Fruit fly (Drosophila melanogaster): Measurements from ENCODE around the gene IPIP.

DNA sequence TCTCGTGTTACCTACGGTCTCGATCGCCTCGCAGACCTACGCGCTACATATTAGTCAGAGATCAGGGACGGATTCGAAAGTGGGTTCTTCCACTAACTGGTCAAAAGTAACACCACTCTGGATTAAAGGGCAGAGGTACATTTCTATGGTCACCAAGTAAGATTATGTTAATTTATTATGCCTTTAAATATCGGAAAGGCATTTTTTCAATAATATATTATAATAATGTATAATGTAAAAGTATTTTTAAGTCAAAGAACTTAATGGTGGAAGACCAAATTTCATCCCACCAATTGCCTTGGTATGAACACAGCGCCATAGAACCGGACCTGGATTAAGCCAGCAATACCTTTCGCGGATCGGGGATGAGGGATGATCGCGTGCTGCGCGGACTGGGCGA is 25.0 kb upstream of the IPIP start:
- TF ChIP-seq Hr3 (GFP tag; optimal IDR thresholded peaks at IDR 0.05) (no peak), trh (GFP tag; optimal IDR thresholded peaks at IDR 0.05) (no peak), so (GFP tag; IDR thresholded peaks at IDR 0.05) (no peak), Atf6 (GFP tag; IDR thresholded peaks at IDR 0.05) (no peak), yki (optimal IDR thresholded peaks at IDR 0.05) (no peak), CG3838 (GFP tag; optimal IDR thresholded peaks at IDR 0.05) (no peak), CG2129 (GFP tag; IDR thresholded peaks at IDR 0.05; ENCODE audit: partially characterized antibody) (no peak), bsh (GFP tag; optimal IDR thresholded peaks at IDR 0.05) (peak; percentile 31 to 34), CG2678 (tag; optimal IDR thresholded peaks at IDR 0.05) (peak; percentile 56), tna (GFP tag; IDR thresholded peaks at IDR 0.05; ENCODE audit: partially characterized antibody) (no peak), Spps (tag; optimal IDR thresholded peaks at IDR 0.05) (no peak)
